Fruit fly (Drosophila melanogaster) whole organism, pupa: ENCODE data around the gene CG31274.

Experiments
- CG14655 ChIP-seq: fragments of 200-800 bp; sonication (Bioruptor generic); optimal IDR thresholded peaks from 3 replicates; lab custom pipeline; 2017; ENCODE audit warnings: mild to moderate bottlenecking, missing biosample characterization, missing genetic modification reagents, missing genetic modification characterization
- CG15710 ChIP-seq: fragments of 200-800 bp; sonication (Bioruptor generic); optimal IDR thresholded peaks from 2 replicates; lab custom pipeline; 2018; ENCODE audit warnings: missing biosample characterization, mild to moderate bottlenecking, missing genetic modification characterization, moderate library complexity
- CG32121 ChIP-seq: fragments of 200-800 bp; sonication (Bioruptor generic); IDR thresholded peaks from 2 replicates; pipeline ENCODE4 v1.3.6; 2022; ENCODE audit warnings: missing biosample characterization, missing genetic modification characterization
- CG4496 ChIP-seq: fragments of 200-800 bp; sonication (Bioruptor generic); IDR thresholded peaks from 3 replicates; pipeline ENCODE4 v1.3.6; 2022; ENCODE audit warnings: missing biosample characterization, missing genetic modification characterization
- CG8159 ChIP-seq: fragments of 200-800 bp; sonication (Bioruptor generic); optimal IDR thresholded peaks from 3 replicates; lab custom pipeline; 2018; ENCODE audit warnings: missing biosample characterization, mild to moderate bottlenecking, missing genetic modification characterization, moderate library complexity
- CG8301 ChIP-seq: fragments of 200-800 bp; sonication (Bioruptor generic); optimal IDR thresholded peaks from 2 replicates; lab custom pipeline; 2018; ENCODE audit warnings: missing biosample characterization, mild to moderate bottlenecking, missing genetic modification characterization
- CG9948 ChIP-seq: fragments of 200-800 bp; sonication (Bioruptor generic); optimal IDR thresholded peaks from 2 replicates; lab custom pipeline; 2018; ENCODE audit warnings: missing biosample characterization, mild to moderate bottlenecking, missing genetic modification characterization, moderate library complexity
- D1 ChIP-seq: fragments of 200-800 bp; sonication (Bioruptor generic); optimal IDR thresholded peaks from 2 replicates; lab custom pipeline; 2018; ENCODE audit warnings: missing biosample characterization, mild to moderate bottlenecking, missing genetic modification characterization, moderate library complexity
- EcR ChIP-seq: fragments of 200-800 bp; sonication (Bioruptor generic); optimal IDR thresholded peaks from 3 replicates; lab custom pipeline; 2019; ENCODE audit warnings: missing biosample characterization, missing genetic modification characterization, mild to moderate bottlenecking, moderate library complexity, missing genetic modification reagents
- Ets98B ChIP-seq: fragments of 200-800 bp; sonication (Bioruptor generic); IDR thresholded peaks from 2 replicates; pipeline ENCODE4 v1.3.6; 2022; ENCODE audit warnings: missing biosample characterization, missing genetic modification characterization
- Pif1A ChIP-seq: fragments of 200-800 bp; sonication (Bioruptor generic); optimal IDR thresholded peaks from 3 replicates; lab custom pipeline; 2016; ENCODE audit warnings: missing biosample characterization, missing genetic modification characterization
- Pif1B ChIP-seq: fragments of 200-800 bp; sonication (Bioruptor generic); optimal IDR thresholded peaks from 3 replicates; lab custom pipeline; 2016; ENCODE audit warnings: missing biosample characterization, missing genetic modification characterization
- gl ChIP-seq: fragments of 200-800 bp; sonication (Bioruptor generic); optimal IDR thresholded peaks from 2 replicates; lab custom pipeline; 2018; ENCODE audit warnings: missing biosample characterization, mild to moderate bottlenecking, missing genetic modification characterization
- rn ChIP-seq: fragments of 200-800 bp; sonication (Bioruptor generic); IDR thresholded peaks from 2 replicates; pipeline ENCODE4 v1.3.6; 2022; ENCODE audit warnings: missing biosample characterization, missing genetic modification characterization

DNA sequence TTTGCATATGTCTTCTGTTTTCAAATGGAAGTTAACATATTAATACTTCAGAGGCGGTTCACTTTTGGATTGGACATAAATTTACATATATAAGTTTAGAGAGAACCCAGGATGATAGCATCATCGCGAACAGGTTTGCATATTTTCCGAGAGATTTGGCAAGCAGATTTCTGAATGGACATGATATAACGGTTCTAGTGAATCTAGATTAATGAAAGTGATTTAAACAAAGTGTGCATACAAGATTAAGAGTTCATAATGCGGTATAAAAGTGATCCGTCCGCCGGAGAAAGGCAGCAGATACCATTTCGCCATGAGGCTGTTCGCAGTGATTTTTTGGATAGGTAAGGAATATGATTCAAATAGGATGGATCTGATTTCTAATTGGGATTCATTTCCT is 35.6 kb downstream of the CG31274 start, which contains the start of gene CG5225:
- no peak for TF ChIP-seq CG9948 (tag; lab: Kevin White, UChicago)
- TF ChIP-seq CG4496, result no peak
- TF ChIP-seq rn (GFP tag; lab: Robert Waterston, UW), result no peak
- no peak for TF ChIP-seq EcR
- TF ChIP-seq Pif1B (GFP tag; lab: Kevin White, UChicago), result no peak
- no peak for TF ChIP-seq Pif1A
- no peak for TF ChIP-seq CG8301 (tag; lab: Kevin White, UChicago)
- no peak for TF ChIP-seq CG14655 (GFP tag; lab: Kevin White, UChicago)
- no peak for TF ChIP-seq D1
- no peak for TF ChIP-seq gl (tag; lab: Kevin White, UChicago)
- no peak for TF ChIP-seq CG32121 (GFP tag; lab: Robert Waterston, UW)
- TF ChIP-seq CG8159 (tag; lab: Kevin White, UChicago), result no peak
- no peak for TF ChIP-seq CG15710 (tag; lab: Kevin White, UChicago)
- no peak for TF ChIP-seq Ets98B (GFP tag; lab: Robert Waterston, UW)
